Fruit fly (Drosophila melanogaster): Measurements from ENCODE around the gene CG32536.

CG32536 gene

dm6 chrX:19297899-19298784 lies 21.4 kb upstream of the CG32536 start, which contains the start of gene CG8034:
TSS of gene CG8034 (minus strand) at chrX:19298162.
- TF ChIP-seq CG11617 (GFP tag; optimal IDR thresholded peaks at IDR 0.05) (peak; percentile 97), CG14711 (tag; optimal IDR thresholded peaks at IDR 0.05) (peak; percentile 87), kay (GFP tag; ENCODE audit: borderline replicate concordance) (peak; percentile 84), CG12768 (GFP tag; optimal IDR thresholded peaks at IDR 0.05) (peak; percentile 89), CG33017 (tag; optimal IDR thresholded peaks at IDR 0.05) (peak; percentile 90), tj (GFP tag; optimal IDR thresholded peaks at IDR 0.05) (peak; percentile 89), bab1 (GFP tag; optimal IDR thresholded peaks at IDR 0.05) (peak; percentile 97), Crg-1 (GFP tag; optimal IDR thresholded peaks at IDR 0.05) (peak; percentile 94), CG7045 (GFP tag; optimal IDR thresholded peaks at IDR 0.05) (peak; percentile 88), CG1620 (GFP tag; optimal IDR thresholded peaks at IDR 0.05) (peak; percentile 95), CG7101 (tag; optimal IDR thresholded peaks at IDR 0.05) (peak; percentile 97), Clk (GFP tag; optimal IDR thresholded peaks at IDR 0.05) (peak; percentile 79), cic (GFP tag; optimal IDR thresholded peaks at IDR 0.05) (peak; percentile 84), pad (GFP tag; optimal IDR thresholded peaks at IDR 0.05) (peak; percentile 91), cnc (optimal IDR thresholded peaks at IDR 0.05) (no peak), CG5204 (GFP tag; optimal IDR thresholded peaks at IDR 0.05) (peak; percentile 94), Hr96 (GFP tag; optimal IDR thresholded peaks at IDR 0.05) (peak; percentile 97), toe (GFP tag; optimal IDR thresholded peaks at IDR 0.05) (peak; percentile 91), ovo (GFP tag; optimal IDR thresholded peaks at IDR 0.05) (peak; percentile 96), Mnt (GFP tag; optimal IDR thresholded peaks at IDR 0.05) (peak; percentile 91)

DNA sequence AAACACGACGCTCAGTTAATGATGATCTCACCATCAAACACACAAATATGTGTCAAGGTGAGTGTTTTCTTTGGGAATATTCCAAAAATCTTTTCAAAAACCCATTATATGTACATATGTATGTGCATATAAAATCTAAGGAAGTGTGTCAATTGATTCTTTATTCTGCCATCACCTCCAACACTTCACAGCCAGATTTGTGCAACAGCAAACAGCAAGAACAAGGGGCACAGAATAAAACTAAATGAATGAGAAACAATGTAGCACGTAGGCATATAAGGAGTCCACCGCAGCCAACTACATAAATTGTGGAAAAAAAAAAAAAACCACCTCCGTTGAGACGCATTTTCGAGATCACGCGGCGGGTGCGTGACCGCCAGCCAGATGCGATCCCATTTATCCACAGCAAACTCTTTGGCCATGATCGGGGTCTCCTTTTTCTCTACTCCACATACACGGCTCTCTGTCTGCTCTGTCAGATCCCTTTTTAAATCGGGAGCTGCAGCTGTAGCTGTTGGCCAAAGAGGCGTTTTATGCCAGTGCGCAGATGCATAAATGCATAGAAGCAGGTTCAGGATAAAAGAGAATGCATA lies 19.2 kb upstream of the CG32536 start:
- TF ChIP-seq cnc (optimal IDR thresholded peaks at IDR 0.05), result no peak
- TF ChIP-seq tj (GFP tag; optimal IDR thresholded peaks at IDR 0.05), result no peak
- TF ChIP-seq Crg-1 (GFP tag; optimal IDR thresholded peaks at IDR 0.05), result no peak
- TF ChIP-seq CG14711 (tag; optimal IDR thresholded peaks at IDR 0.05), result no peak
- TF ChIP-seq CG1620 (GFP tag; optimal IDR thresholded peaks at IDR 0.05), result no peak
- TF ChIP-seq Clk (GFP tag; optimal IDR thresholded peaks at IDR 0.05), result no peak
- TF ChIP-seq Hr96 (GFP tag; optimal IDR thresholded peaks at IDR 0.05), result no peak
- no peak for TF ChIP-seq toe (GFP tag; optimal IDR thresholded peaks at IDR 0.05)
- TF ChIP-seq kay (GFP tag; ENCODE audit: borderline replicate concordance), result no peak
- TF ChIP-seq bab1 (GFP tag; optimal IDR thresholded peaks at IDR 0.05), result no peak
- TF ChIP-seq CG7101 (tag; optimal IDR thresholded peaks at IDR 0.05), result no peak
- TF ChIP-seq CG33017 (tag; optimal IDR thresholded peaks at IDR 0.05), result no peak
- TF ChIP-seq pad (GFP tag; optimal IDR thresholded peaks at IDR 0.05), result no peak
- no peak for TF ChIP-seq Mnt (GFP tag; optimal IDR thresholded peaks at IDR 0.05)
- no peak for TF ChIP-seq CG12768 (GFP tag; optimal IDR thresholded peaks at IDR 0.05)
- no peak for TF ChIP-seq ovo (GFP tag; optimal IDR thresholded peaks at IDR 0.05)
- TF ChIP-seq CG11617 (GFP tag; optimal IDR thresholded peaks at IDR 0.05), result no peak
- no peak for TF ChIP-seq CG7045 (GFP tag; optimal IDR thresholded peaks at IDR 0.05)

dm6 chrX:19294953-19295352 lies 18.3 kb upstream of the CG32536 start:
- TF ChIP-seq CG7045 (GFP tag; optimal IDR thresholded peaks at IDR 0.05) (no peak), CG14711 (tag; optimal IDR thresholded peaks at IDR 0.05) (no peak), ovo (GFP tag; optimal IDR thresholded peaks at IDR 0.05) (no peak), tj (GFP tag; optimal IDR thresholded peaks at IDR 0.05) (no peak), cic (GFP tag; optimal IDR thresholded peaks at IDR 0.05) (no peak), CG1620 (GFP tag; optimal IDR thresholded peaks at IDR 0.05) (no peak), pad (GFP tag; optimal IDR thresholded peaks at IDR 0.05) (no peak), cnc (optimal IDR thresholded peaks at IDR 0.05) (no peak), CG12768 (GFP tag; optimal IDR thresholded peaks at IDR 0.05) (no peak)

dm6 chrX:19294030-19294429 lies 17.3 kb upstream of the CG32536 start:
- no peak for TF ChIP-seq cic (GFP tag; optimal IDR thresholded peaks at IDR 0.05)
- TF ChIP-seq CG1620 (GFP tag; optimal IDR thresholded peaks at IDR 0.05), result no peak
- TF ChIP-seq CG14711 (tag; optimal IDR thresholded peaks at IDR 0.05), result no peak
- TF ChIP-seq Crg-1 (GFP tag; optimal IDR thresholded peaks at IDR 0.05), result no peak
- no peak for TF ChIP-seq kay (GFP tag; ENCODE audit: borderline replicate concordance)
- TF ChIP-seq Mnt (GFP tag; optimal IDR thresholded peaks at IDR 0.05), result peak; percentile 26
- TF ChIP-seq ovo (GFP tag; optimal IDR thresholded peaks at IDR 0.05), result no peak

DNA sequence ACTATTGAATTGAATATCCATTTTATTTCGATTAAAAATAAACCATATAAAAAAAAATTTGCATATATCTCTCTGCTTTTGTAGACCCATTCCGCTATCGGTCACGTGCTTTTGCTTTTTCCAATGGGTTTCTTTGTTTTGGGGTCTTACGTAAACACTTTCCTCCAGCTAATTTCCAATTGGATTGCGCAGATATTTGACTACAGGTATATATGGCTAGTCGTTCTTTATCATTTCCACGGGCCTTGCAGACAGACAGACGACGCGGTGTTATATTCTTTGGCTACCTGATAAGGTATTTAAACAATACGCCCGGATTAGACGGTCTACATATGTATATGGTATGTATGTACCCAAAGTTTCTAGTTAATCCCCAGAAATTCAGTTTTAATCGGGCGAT lies 16.6 kb upstream of the CG32536 start:
- TF ChIP-seq Clk (GFP tag; optimal IDR thresholded peaks at IDR 0.05) (no peak), cic (GFP tag; optimal IDR thresholded peaks at IDR 0.05) (no peak), cnc (optimal IDR thresholded peaks at IDR 0.05) (no peak), tj (GFP tag; optimal IDR thresholded peaks at IDR 0.05) (no peak), CG7045 (GFP tag; optimal IDR thresholded peaks at IDR 0.05) (no peak), kay (GFP tag; ENCODE audit: borderline replicate concordance) (no peak), CG33017 (tag; optimal IDR thresholded peaks at IDR 0.05) (no peak), CG12768 (GFP tag; optimal IDR thresholded peaks at IDR 0.05) (no peak), toe (GFP tag; optimal IDR thresholded peaks at IDR 0.05) (no peak)

Measured in whole organism, adult.